Worm (Caenorhabditis elegans) whole organism, young adult: ENCODE results near the gene tbp-1.

ENCODE experiments used
- B0261.1 ChIP-seq: sonication (generic microtip); optimal IDR thresholded peaks from 2 replicates; lab custom pipeline; 2016; ENCODE audit warnings: mild to moderate bottlenecking, missing genetic modification characterization, moderate library complexity, missing compliant biosample characterization
- F33H1.4 ChIP-seq: fragments of 200-800 bp; sonication (Bioruptor generic); IDR thresholded peaks from 2 replicates; pipeline ENCODE4 v1.3.6; 2022; ENCODE audit warnings: missing genetic modification reagents, missing genetic modification characterization, missing compliant biosample characterization
- F49E8.2 ChIP-seq: sonication (generic microtip); optimal IDR thresholded peaks from 3 replicates; lab custom pipeline; 2017; ENCODE audit warnings: missing genetic modification characterization, mild to moderate bottlenecking, missing compliant biosample characterization, antibody characterized with exemption, moderate library complexity; ENCODE audit not compliant: insufficient read depth
- F52B5.7 ChIP-seq: sonication (generic microtip); optimal IDR thresholded peaks from 2 replicates; lab custom pipeline; 2016; ENCODE audit warnings: mild to moderate bottlenecking, missing genetic modification characterization, missing compliant biosample characterization
- F55B11.4 ChIP-seq: sonication (generic microtip); optimal IDR thresholded peaks from 2 replicates; lab custom pipeline; 2016; ENCODE audit warnings: missing compliant biosample characterization, missing genetic modification characterization, borderline replicate concordance; ENCODE audit not compliant: insufficient read depth
- Y53F4B.3 ChIP-seq: fragments of 200-800 bp; sonication (Bioruptor generic); IDR thresholded peaks from 2 replicates; pipeline ENCODE4 v1.3.6; 2022; ENCODE audit warnings: missing genetic modification reagents, missing genetic modification characterization, missing compliant biosample characterization
- Y56A3A.18 ChIP-seq: fragments of 200-800 bp; sonication (Bioruptor generic); IDR thresholded peaks from 2 replicates; pipeline ENCODE4 v1.3.6; 2022; ENCODE audit warnings: missing genetic modification reagents, missing genetic modification characterization, missing compliant biosample characterization
- Y67H2A.10 ChIP-seq: fragments of 200-800 bp; sonication (Bioruptor generic); conservative IDR thresholded peaks from 2 replicates; pipeline ENCODE4 v1.3.6; 2022; ENCODE audit warnings: missing genetic modification reagents, missing genetic modification characterization, missing compliant biosample characterization
- ZK185.1 ChIP-seq: sonication (generic microtip); optimal IDR thresholded peaks from 2 replicates; lab custom pipeline; 2016; ENCODE audit warnings: mild to moderate bottlenecking, missing genetic modification characterization, missing compliant biosample characterization; ENCODE audit not compliant: poor library complexity, severe bottlenecking
- ama-1 ChIP-seq, 3 experiments: fragments of 150-350 bp in 1 of 3; sonication (generic microtip) in 2 of 3; optimal IDR thresholded peaks; 2 replicates each; lab custom pipeline; 2014 to 2018; ENCODE audit warnings: missing biosample characterization in 2 of 3, missing genetic modification characterization in 2 of 3, missing genetic modification reagents in 2 of 3
- aptf-3 ChIP-seq: fragments of 200-800 bp; sonication (Bioruptor generic); IDR thresholded peaks from 2 replicates; pipeline ENCODE4 v1.3.6; 2022; ENCODE audit warnings: missing genetic modification characterization, missing compliant biosample characterization
- bed-2 ChIP-seq: fragments of 200-800 bp; sonication (Bioruptor generic); IDR thresholded peaks from 2 replicates; pipeline ENCODE4 v1.3.6; 2022; ENCODE audit warnings: missing genetic modification reagents, missing genetic modification characterization, missing compliant biosample characterization
- ccch-3 ChIP-seq: fragments of 200-800 bp; sonication (Bioruptor generic); optimal IDR thresholded peaks from 2 replicates; lab custom pipeline; 2018; ENCODE audit warnings: mild to moderate bottlenecking, missing genetic modification characterization, missing compliant biosample characterization
- cebp-2 ChIP-seq: fragments of 200-800 bp; sonication (Bioruptor generic); IDR thresholded peaks from 2 replicates; pipeline ENCODE4 v1.3.6; 2022; ENCODE audit warnings: missing genetic modification characterization, missing compliant biosample characterization
- ceh-100 ChIP-seq: fragments of 200-800 bp; sonication (Bioruptor generic); IDR thresholded peaks from 2 replicates; pipeline ENCODE4 v1.3.6; 2022; ENCODE audit warnings: missing genetic modification reagents, missing genetic modification characterization, missing compliant biosample characterization
- ceh-91 ChIP-seq: fragments of 200-800 bp; sonication (Bioruptor generic); IDR thresholded peaks from 2 replicates; pipeline ENCODE4 v1.3.6; 2022; ENCODE audit warnings: missing genetic modification reagents, missing genetic modification characterization, missing compliant biosample characterization
- dpl-1 ChIP-seq: fragments of 150-350 bp; optimal IDR thresholded peaks from 2 replicates; lab custom pipeline; 2014; ENCODE audit warnings: missing biosample characterization, missing genetic modification reagents, missing genetic modification characterization
- ets-4 ChIP-seq: fragments of 200-800 bp; sonication (Bioruptor generic); optimal IDR thresholded peaks from 2 replicates; lab custom pipeline; 2018; ENCODE audit warnings: mild to moderate bottlenecking, missing genetic modification characterization, missing compliant biosample characterization
- fkh-3 ChIP-seq: sonication (generic microtip); optimal IDR thresholded peaks from 2 replicates; lab custom pipeline; 2016; ENCODE audit warnings: mild to moderate bottlenecking, missing genetic modification characterization, missing compliant biosample characterization
- him-1 ChIP-seq: sonication (generic microtip); optimal IDR thresholded peaks from 2 replicates; lab custom pipeline; 2016; ENCODE audit warnings: missing genotype, missing genetic modification reagents, missing genetic modification characterization, missing compliant biosample characterization
- hlh-12 ChIP-seq: sonication (generic microtip); optimal IDR thresholded peaks from 2 replicates; lab custom pipeline; 2016; ENCODE audit warnings: missing genetic modification characterization, missing compliant biosample characterization
- hrde-1 ChIP-seq: sonication (generic microtip); optimal IDR thresholded peaks from 2 replicates; lab custom pipeline; 2016; ENCODE audit warnings: missing genetic modification characterization, mild to moderate bottlenecking, missing compliant biosample characterization, moderate library complexity, missing genotype, missing genetic modification reagents, borderline replicate concordance
- hsf-1 ChIP-seq: fragments of 200-800 bp; sonication (Bioruptor generic); IDR thresholded peaks from 2 replicates; pipeline ENCODE4 v1.3.6; 2022; ENCODE audit warnings: missing genetic modification reagents, missing genetic modification characterization, missing compliant biosample characterization
- lin-26 ChIP-seq: fragments of 200-800 bp; sonication (Bioruptor generic); IDR thresholded peaks from 2 replicates; pipeline ENCODE4 v1.3.6; 2022; ENCODE audit warnings: missing genetic modification reagents, missing genetic modification characterization, missing compliant biosample characterization
- lin-54 ChIP-seq: fragments of 200-800 bp; sonication (Bioruptor generic); optimal IDR thresholded peaks from 2 replicates; lab custom pipeline; 2018; ENCODE audit warnings: mild to moderate bottlenecking, missing genetic modification characterization, missing compliant biosample characterization
- madf-10 ChIP-seq: sonication (generic microtip); optimal IDR thresholded peaks from 2 replicates; lab custom pipeline; 2016; ENCODE audit warnings: mild to moderate bottlenecking, missing genetic modification characterization, missing compliant biosample characterization
- madf-3 ChIP-seq: fragments of 200-800 bp; sonication (Bioruptor generic); IDR thresholded peaks from 2 replicates; pipeline ENCODE4 v1.3.6; 2022; ENCODE audit warnings: missing genetic modification reagents, missing genetic modification characterization, missing compliant biosample characterization
- madf-6 ChIP-seq: fragments of 200-800 bp; sonication (Bioruptor generic); IDR thresholded peaks from 2 replicates; pipeline ENCODE4 v1.3.6; 2022; ENCODE audit warnings: missing genetic modification reagents, missing genetic modification characterization, missing compliant biosample characterization
- mel-28 ChIP-seq: sonication (generic microtip); optimal IDR thresholded peaks from 2 replicates; lab custom pipeline; 2016; ENCODE audit warnings: borderline replicate concordance, mild to moderate bottlenecking, missing genetic modification characterization, missing compliant biosample characterization
- mes-4 ChIP-seq: sonication (generic microtip); optimal IDR thresholded peaks from 2 replicates; lab custom pipeline; 2016; ENCODE audit warnings: missing genotype, missing genetic modification characterization, missing compliant biosample characterization
- nfya-1 ChIP-seq: sonication (generic microtip); optimal IDR thresholded peaks from 2 replicates; lab custom pipeline; 2017; ENCODE audit warnings: antibody characterized with exemption, missing compliant biosample characterization, missing genetic modification characterization, borderline replicate concordance; ENCODE audit not compliant: insufficient read depth
- nhr-120 ChIP-seq: fragments of 200-800 bp; sonication (Bioruptor generic); IDR thresholded peaks from 2 replicates; pipeline ENCODE4 v1.3.6; 2022; ENCODE audit warnings: missing genetic modification characterization, missing compliant biosample characterization
- nhr-179 ChIP-seq: sonication (generic microtip); optimal IDR thresholded peaks from 2 replicates; lab custom pipeline; 2016; ENCODE audit warnings: mild to moderate bottlenecking, missing genetic modification characterization, missing compliant biosample characterization
- pbrm-1 ChIP-seq: fragments of 200-800 bp; sonication (Bioruptor generic); IDR thresholded peaks from 2 replicates; pipeline ENCODE4 v1.3.6; 2022; ENCODE audit warnings: missing genetic modification reagents, missing genetic modification characterization, missing compliant biosample characterization
- pha-4 ChIP-seq: fragments of 150-350 bp; sonication (generic microtip); optimal IDR thresholded peaks from 2 replicates; lab custom pipeline; 2014; ENCODE audit warnings: missing biosample characterization, missing genetic modification reagents, missing genetic modification characterization
- rec-8 ChIP-seq, 2 experiments: sonication (generic microtip); optimal IDR thresholded peaks; 2 replicates each; lab custom pipeline; 2016; ENCODE audit warnings: mild to moderate bottlenecking in 2 of 2, missing genetic modification characterization in 2 of 2, missing genetic modification reagents in 2 of 2, missing genotype in 2 of 2, missing biosample characterization in 1 of 2, missing compliant biosample characterization in 1 of 2, moderate library complexity in 1 of 2
- repo-1 ChIP-seq: sonication (generic microtip); optimal IDR thresholded peaks from 2 replicates; lab custom pipeline; 2017; ENCODE audit warnings: mild to moderate bottlenecking, missing genetic modification characterization, missing compliant biosample characterization
- rpc-1 ChIP-seq, 2 experiments: fragments of 150-350 bp in 1 of 2; sonication (generic microtip) in 1 of 2; optimal IDR thresholded peaks; 2 replicates each; lab custom pipeline; 2014 to 2018; ENCODE audit warnings: missing biosample characterization in 1 of 2, missing genetic modification characterization in 1 of 2, missing genetic modification reagents in 1 of 2, missing genotype in 1 of 2
- somi-1 ChIP-seq: fragments of 200-800 bp; sonication (Bioruptor generic); optimal IDR thresholded peaks from 2 replicates; lab custom pipeline; 2018; ENCODE audit warnings: mild to moderate bottlenecking, missing genetic modification characterization, missing compliant biosample characterization
- unc-130 ChIP-seq: sonication (generic microtip); optimal IDR thresholded peaks from 2 replicates; lab custom pipeline; 2016; ENCODE audit warnings: missing genetic modification reagents, missing genetic modification characterization, missing compliant biosample characterization
- xnd-1 ChIP-seq: sonication (generic microtip); optimal IDR thresholded peaks from 2 replicates; lab custom pipeline; 2016; ENCODE audit warnings: missing genotype, missing genetic modification reagents, missing genetic modification characterization, missing compliant biosample characterization
- zfh-2 ChIP-seq: fragments of 200-800 bp; sonication (Bioruptor generic); conservative IDR thresholded peaks from 2 replicates; pipeline ENCODE4 v1.3.6; 2022; ENCODE audit warnings: missing genetic modification reagents, missing genetic modification characterization, missing compliant biosample characterization
- zim-3 ChIP-seq: sonication (generic microtip); optimal IDR thresholded peaks from 2 replicates; lab custom pipeline; 2017; ENCODE audit warnings: mild to moderate bottlenecking, missing genetic modification characterization, moderate library complexity, missing compliant biosample characterization
- ztf-18 ChIP-seq: sonication (generic microtip); optimal IDR thresholded peaks from 2 replicates; lab custom pipeline; 2016; ENCODE audit warnings: missing genotype, mild to moderate bottlenecking, missing genetic modification characterization, missing compliant biosample characterization
- ztf-25 ChIP-seq: fragments of 200-800 bp; sonication (Bioruptor generic); IDR thresholded peaks from 2 replicates; pipeline ENCODE4 v1.3.6; 2022; ENCODE audit warnings: missing genetic modification reagents, missing genetic modification characterization, missing compliant biosample characterization
- ztf-3 ChIP-seq: fragments of 200-800 bp; sonication (Bioruptor generic); optimal IDR thresholded peaks from 2 replicates; lab custom pipeline; 2018; ENCODE audit warnings: mild to moderate bottlenecking, missing genetic modification characterization, missing compliant biosample characterization

Gene tbp-1

ce11 chrIII:7338009-7338408 lies 45.8 kb upstream of the tbp-1 start:
- no peak for TF ChIP-seq mes-4
- no peak for TF ChIP-seq F33H1.4 (GFP tag; lab: Robert Waterston, UW)
- no peak for TF ChIP-seq ets-4 (GFP tag; lab: Kevin White, UChicago)
- TF ChIP-seq madf-3 (GFP tag; lab: Robert Waterston, UW) = 0 out of 2 replicates have a peak, but pooled peaks have one; percentile 22
- TF ChIP-seq ztf-3 = no peak
- TF ChIP-seq dpl-1 = no peak
- TF ChIP-seq F52B5.7 (tag; lab: Kevin White, UChicago) = no peak
- no peak for TF ChIP-seq pha-4 (tag; lab: Kevin White, UChicago)
- no peak for TF ChIP-seq hsf-1 (GFP tag; lab: Robert Waterston, UW)
- TF ChIP-seq ZK185.1 (tag; lab: Kevin White, UChicago) = no peak
- TF ChIP-seq bed-2 (GFP tag; lab: Robert Waterston, UW) = no peak
- no peak for TF ChIP-seq him-1 (tag; lab: Kevin White, UChicago)
- TF ChIP-seq ccch-3 (GFP tag; lab: Kevin White, UChicago) = no peak
- 0 out of 2 replicates have a peak, but pooled peaks have one; percentile 4 for TF ChIP-seq pbrm-1

- TF ChIP-seq F49E8.2 (tag; lab: Kevin White, UChicago) = peak; percentile 22
- no peak for TF ChIP-seq somi-1 (GFP tag; lab: Kevin White, UChicago)
- peak; percentile 3; the same call in 1 of the 2 replicates for TF ChIP-seq madf-6
- TF ChIP-seq Y56A3A.18 (GFP tag; lab: Robert Waterston, UW) = peak; percentile 89; the same call in 1 of the 2 replicates
- peak; percentile 5 for TF ChIP-seq ztf-3
- TF ChIP-seq cebp-2 = peak; percentile 2; the same call in 1 of the 2 replicates
- no peak for TF ChIP-seq aptf-3
- TF ChIP-seq unc-130 = no peak
- no peak for TF ChIP-seq zim-3
- no peak for TF ChIP-seq zfh-2 (GFP tag; lab: Robert Waterston, UW)
- no peak for TF ChIP-seq madf-10
- TF ChIP-seq Y67H2A.10 (GFP tag; lab: Robert Waterston, UW) = no peak
- no peak for TF ChIP-seq ztf-18 (tag; lab: Kevin White, UChicago)
- no peak for TF ChIP-seq rpc-1 (optimal IDR thresholded peaks at IDR 0.05; lab: Kevin White, UChicago)
- no peak for TF ChIP-seq rpc-1 (tag; optimal IDR thresholded peaks at IDR 0.05; lab: Kevin White, UChicago)
- TF ChIP-seq hlh-12 (tag; lab: Kevin White, UChicago) = no peak
- no peak for TF ChIP-seq nhr-179 (tag; lab: Kevin White, UChicago)
- peak; percentile 80 for TF ChIP-seq fkh-3 (tag; lab: Kevin White, UChicago)
- TF ChIP-seq ets-4 (GFP tag; lab: Kevin White, UChicago) = no peak
- TF ChIP-seq ama-1 (optimal IDR thresholded peaks at IDR 0.05; lab: Kevin White, UChicago) = peak; percentile 78
- TF ChIP-seq ama-1 (GFP tag; optimal IDR thresholded peaks at IDR 0.05; lab: Kevin White, UChicago) = peak in 1 of 2 experiments; percentile 78
- no peak for TF ChIP-seq nfya-1 (tag; lab: Kevin White, UChicago)
- peak; percentile 71; the same call in 1 of the 2 replicates for TF ChIP-seq lin-26 (GFP tag; lab: Robert Waterston, UW)
- TF ChIP-seq nhr-120 = 0 out of 2 replicates have a peak, but pooled peaks have one; percentile 12
- TF ChIP-seq ceh-91 (GFP tag; lab: Robert Waterston, UW) = no peak
- TF ChIP-seq ztf-25 (GFP tag; lab: Robert Waterston, UW) = no peak
- no peak for TF ChIP-seq rec-8 (tag; optimal IDR thresholded peaks at IDR 0.05; lab: Kevin White, UChicago)
- peak; percentile 21; the same call in 1 of the 2 replicates for TF ChIP-seq ceh-100
- peak; percentile 58 for TF ChIP-seq hrde-1 (tag; lab: Kevin White, UChicago)
- peak; percentile 34 for TF ChIP-seq mes-4
- no peak for TF ChIP-seq F55B11.4 (tag; lab: Kevin White, UChicago)
- TF ChIP-seq Y53F4B.3 (GFP tag; lab: Robert Waterston, UW) = no peak
- TF ChIP-seq lin-54 = peak; percentile 29
- no peak for TF ChIP-seq xnd-1 (tag; lab: Kevin White, UChicago)
- no peak for TF ChIP-seq B0261.1 (tag; lab: Kevin White, UChicago)
- no peak for TF ChIP-seq mel-28 (tag; lab: Kevin White, UChicago)
- TF ChIP-seq repo-1 = peak; percentile 73
These were observed 45.1 kb upstream of the tbp-1 start, which contains the start of gene kap-1 for ce11 chrIII:7338693-7339092. Gene kap-1 (plus strand): TSS chrIII:7338835.
